Worm (Caenorhabditis elegans) whole organism, young adult: Measurements from ENCODE around the gene W05B10.4.

ENCODE experiments used
- B0019.2 ChIP-seq: fragments of 200-800 bp; sonication (Bioruptor generic); conservative IDR thresholded peaks from 2 replicates; pipeline ENCODE4 v1.3.6; 2022; ENCODE audit warnings: missing genetic modification reagents, missing genetic modification characterization, missing compliant biosample characterization
- F10E7.11 ChIP-seq: sonication (generic microtip); optimal IDR thresholded peaks from 2 replicates; lab custom pipeline; 2017; ENCODE audit warnings: mild to moderate bottlenecking, missing genetic modification characterization, moderate library complexity, missing compliant biosample characterization
- F23B12.7 ChIP-seq: sonication (generic microtip); optimal IDR thresholded peaks from 2 replicates; lab custom pipeline; 2017; ENCODE audit warnings: missing genetic modification characterization, mild to moderate bottlenecking, missing compliant biosample characterization, antibody characterized with exemption, moderate library complexity; ENCODE audit not compliant: insufficient read depth
- F33H1.4 ChIP-seq: fragments of 200-800 bp; sonication (Bioruptor generic); IDR thresholded peaks from 2 replicates; pipeline ENCODE4 v1.3.6; 2022; ENCODE audit warnings: missing genetic modification reagents, missing genetic modification characterization, missing compliant biosample characterization
- F37B4.10 ChIP-seq: fragments of 200-800 bp; sonication (Bioruptor generic); IDR thresholded peaks from 2 replicates; pipeline ENCODE4 v1.3.6; 2022; ENCODE audit warnings: missing genetic modification characterization, missing compliant biosample characterization
- F52B5.7 ChIP-seq: sonication (generic microtip); optimal IDR thresholded peaks from 2 replicates; lab custom pipeline; 2016; ENCODE audit warnings: mild to moderate bottlenecking, missing genetic modification characterization, missing compliant biosample characterization
- F55B11.4 ChIP-seq: sonication (generic microtip); optimal IDR thresholded peaks from 2 replicates; lab custom pipeline; 2016; ENCODE audit warnings: missing compliant biosample characterization, missing genetic modification characterization, borderline replicate concordance; ENCODE audit not compliant: insufficient read depth
- T26A5.8 ChIP-seq: sonication (generic microtip); optimal IDR thresholded peaks from 2 replicates; lab custom pipeline; 2016; ENCODE audit warnings: missing genetic modification characterization, missing compliant biosample characterization
- ama-1 ChIP-seq, 3 experiments: fragments of 150-350 bp in 1 of 3; sonication (generic microtip) in 2 of 3; optimal IDR thresholded peaks; 2 replicates each; lab custom pipeline; 2014 to 2018; ENCODE audit warnings: missing biosample characterization in 2 of 3, missing genetic modification characterization in 2 of 3, missing genetic modification reagents in 2 of 3
- atf-7 ChIP-seq: sonication (generic microtip); optimal IDR thresholded peaks from 2 replicates; lab custom pipeline; 2017; ENCODE audit warnings: mild to moderate bottlenecking, missing genetic modification characterization, missing compliant biosample characterization
- attf-6 ChIP-seq: fragments of 200-800 bp; sonication (Bioruptor generic); IDR thresholded peaks from 2 replicates; pipeline ENCODE4 v1.3.6; 2022; ENCODE audit warnings: missing genetic modification reagents, missing genetic modification characterization, missing compliant biosample characterization
- bed-2 ChIP-seq: fragments of 200-800 bp; sonication (Bioruptor generic); IDR thresholded peaks from 2 replicates; pipeline ENCODE4 v1.3.6; 2022; ENCODE audit warnings: missing genetic modification reagents, missing genetic modification characterization, missing compliant biosample characterization
- ccch-3 ChIP-seq: fragments of 200-800 bp; sonication (Bioruptor generic); optimal IDR thresholded peaks from 2 replicates; lab custom pipeline; 2018; ENCODE audit warnings: mild to moderate bottlenecking, missing genetic modification characterization, missing compliant biosample characterization
- cebp-1 ChIP-seq, 2 experiments: fragments of 200-800 bp in 1 of 2; sonication (Bioruptor generic) in 1 of 2; sonication (generic microtip) in 1 of 2; IDR thresholded peaks in 1 of 2; optimal IDR thresholded peaks in 1 of 2; 2 replicates each; pipeline versions ENCODE4 v1.3.6 to Lab custom; 2017 to 2022; ENCODE audit warnings: missing compliant biosample characterization in 2 of 2, missing genetic modification characterization in 2 of 2, mild to moderate bottlenecking in 1 of 2, missing genetic modification reagents in 1 of 2, moderate library complexity in 1 of 2
- cebp-2 ChIP-seq: fragments of 200-800 bp; sonication (Bioruptor generic); IDR thresholded peaks from 2 replicates; pipeline ENCODE4 v1.3.6; 2022; ENCODE audit warnings: missing genetic modification characterization, missing compliant biosample characterization
- ceh-40 ChIP-seq: fragments of 200-800 bp; sonication (Bioruptor generic); IDR thresholded peaks from 2 replicates; pipeline ENCODE4 v1.3.6; 2022; ENCODE audit warnings: missing genetic modification characterization, missing compliant biosample characterization
- dox-1 ChIP-seq: fragments of 200-800 bp; sonication (Bioruptor generic); IDR thresholded peaks from 2 replicates; pipeline ENCODE4 v1.3.6; 2022; ENCODE audit warnings: missing genetic modification reagents, missing genetic modification characterization, missing compliant biosample characterization
- ekl-4 ChIP-seq: fragments of 200-800 bp; sonication (Bioruptor generic); IDR thresholded peaks from 2 replicates; pipeline ENCODE4 v1.3.6; 2022; ENCODE audit warnings: missing genetic modification reagents, missing genetic modification characterization, missing compliant biosample characterization
- ets-4 ChIP-seq: fragments of 200-800 bp; sonication (Bioruptor generic); optimal IDR thresholded peaks from 2 replicates; lab custom pipeline; 2018; ENCODE audit warnings: mild to moderate bottlenecking, missing genetic modification characterization, missing compliant biosample characterization
- fkh-3 ChIP-seq: sonication (generic microtip); optimal IDR thresholded peaks from 2 replicates; lab custom pipeline; 2016; ENCODE audit warnings: mild to moderate bottlenecking, missing genetic modification characterization, missing compliant biosample characterization
- him-1 ChIP-seq: sonication (generic microtip); optimal IDR thresholded peaks from 2 replicates; lab custom pipeline; 2016; ENCODE audit warnings: missing genotype, missing genetic modification reagents, missing genetic modification characterization, missing compliant biosample characterization
- hlh-12 ChIP-seq: sonication (generic microtip); optimal IDR thresholded peaks from 2 replicates; lab custom pipeline; 2016; ENCODE audit warnings: missing genetic modification characterization, missing compliant biosample characterization
- hmg-20 ChIP-seq: fragments of 200-800 bp; sonication (Bioruptor generic); IDR thresholded peaks from 2 replicates; pipeline ENCODE4 v1.3.6; 2022; ENCODE audit warnings: missing genetic modification reagents, missing genetic modification characterization, missing compliant biosample characterization
- madf-3 ChIP-seq: fragments of 200-800 bp; sonication (Bioruptor generic); IDR thresholded peaks from 2 replicates; pipeline ENCODE4 v1.3.6; 2022; ENCODE audit warnings: missing genetic modification reagents, missing genetic modification characterization, missing compliant biosample characterization
- madf-6 ChIP-seq: fragments of 200-800 bp; sonication (Bioruptor generic); IDR thresholded peaks from 2 replicates; pipeline ENCODE4 v1.3.6; 2022; ENCODE audit warnings: missing genetic modification reagents, missing genetic modification characterization, missing compliant biosample characterization
- mcd-1 ChIP-seq: fragments of 200-800 bp; sonication (Bioruptor generic); IDR thresholded peaks from 2 replicates; pipeline ENCODE4 v1.3.6; 2022; ENCODE audit warnings: missing genetic modification reagents, missing genetic modification characterization, missing compliant biosample characterization
- mes-4 ChIP-seq: sonication (generic microtip); optimal IDR thresholded peaks from 2 replicates; lab custom pipeline; 2016; ENCODE audit warnings: missing genotype, missing genetic modification characterization, missing compliant biosample characterization
- mxl-1 ChIP-seq: sonication (generic microtip); optimal IDR thresholded peaks from 2 replicates; lab custom pipeline; 2016; ENCODE audit warnings: missing genetic modification characterization, missing compliant biosample characterization
- nfyb-1 ChIP-seq: fragments of 200-800 bp; sonication (Bioruptor generic); IDR thresholded peaks from 2 replicates; pipeline ENCODE4 v1.3.6; 2022; ENCODE audit warnings: missing genetic modification reagents, missing genetic modification characterization, missing compliant biosample characterization
- sea-2 ChIP-seq: fragments of 200-800 bp; sonication (Bioruptor generic); IDR thresholded peaks from 2 replicates; pipeline ENCODE4 v1.3.6; 2022; ENCODE audit warnings: missing genetic modification characterization, missing compliant biosample characterization
- snpc-3.4 ChIP-seq: sonication (generic microtip); optimal IDR thresholded peaks from 2 replicates; lab custom pipeline; 2017; ENCODE audit warnings: missing genetic modification characterization, mild to moderate bottlenecking, missing compliant biosample characterization, antibody characterized with exemption, moderate library complexity, missing genotype, missing genetic modification reagents
- snpc-4 ChIP-seq, 5 experiments: fragments of 150-350 bp in 1 of 5; sonication (generic microtip) in 4 of 5; optimal IDR thresholded peaks; 2 replicates each; lab custom pipeline; 2014 to 2018; ENCODE audit warnings: missing genetic modification characterization in 5 of 5, missing biosample characterization in 3 of 5, antibody characterized with exemption in 2 of 5, mild to moderate bottlenecking in 2 of 5, missing compliant biosample characterization in 2 of 5, missing genotype in 2 of 5, moderate library complexity in 2 of 5, missing genetic modification reagents in 1 of 5
- xnd-1 ChIP-seq: sonication (generic microtip); optimal IDR thresholded peaks from 2 replicates; lab custom pipeline; 2016; ENCODE audit warnings: missing genotype, missing genetic modification reagents, missing genetic modification characterization, missing compliant biosample characterization
- zim-3 ChIP-seq: sonication (generic microtip); optimal IDR thresholded peaks from 2 replicates; lab custom pipeline; 2017; ENCODE audit warnings: mild to moderate bottlenecking, missing genetic modification characterization, moderate library complexity, missing compliant biosample characterization

Gene W05B10.4

ce11 chrV:12667397-12667796 is 629 bp upstream of the W05B10.4 start:
- TF ChIP-seq bed-2 (GFP tag; lab: Robert Waterston, UW) (no peak), madf-6 (GFP tag; lab: Robert Waterston, UW) (no peak), cebp-2 (GFP tag; lab: Robert Waterston, UW) (no peak), T26A5.8 (tag; lab: Kevin White, UChicago) (no peak), ceh-40 (GFP tag; lab: Robert Waterston, UW) (no peak), dox-1 (GFP tag; lab: Robert Waterston, UW) (no peak), zim-3 (tag; lab: Kevin White, UChicago) (no peak), sea-2 (no peak), fkh-3 (tag; lab: Kevin White, UChicago) (no peak), B0019.2 (no peak), mxl-1 (tag; lab: Kevin White, UChicago) (no peak), snpc-3.4 (no peak), ets-4 (GFP tag; lab: Kevin White, UChicago) (no peak), F33H1.4 (GFP tag; lab: Robert Waterston, UW) (no peak), F23B12.7 (no peak), attf-6 (no peak), F37B4.10 (no peak), xnd-1 (tag; lab: Kevin White, UChicago) (no peak), snpc-4 (GFP tag; optimal IDR thresholded peaks at IDR 0.05; lab: Kevin White, UChicago) (no peak), snpc-4 (tag; optimal IDR thresholded peaks at IDR 0.05; lab: Kevin White, UChicago) (no peak)

- no peak for TF ChIP-seq mes-4
Observed at ce11 chrV:12670607-12671006, 2.6 kb downstream of the W05B10.4 start, which contains the start of gene srx-116. TSS of gene srx-116 (plus strand) at chrV:12670907.

ce11 chrV:12673745-12674144 is 5.7 kb downstream of the W05B10.4 start:
- TF ChIP-seq F33H1.4 (GFP tag; lab: Robert Waterston, UW) (no peak), cebp-1 (GFP tag; IDR thresholded peaks at IDR 0.05; lab: Robert Waterston, UW) (no peak), cebp-1 (tag; optimal IDR thresholded peaks at IDR 0.05; lab: Kevin White, UChicago) (no peak), mxl-1 (tag; lab: Kevin White, UChicago) (no peak), atf-7 (tag; lab: Kevin White, UChicago) (no peak), zim-3 (tag; lab: Kevin White, UChicago) (no peak), F52B5.7 (no peak), ccch-3 (GFP tag; lab: Kevin White, UChicago) (no peak), sea-2 (no peak), mcd-1 (GFP tag; lab: Robert Waterston, UW) (no peak), F10E7.11 (tag; lab: Kevin White, UChicago) (no peak), hlh-12 (tag; lab: Kevin White, UChicago) (no peak), hmg-20 (GFP tag; lab: Robert Waterston, UW) (no peak), him-1 (tag; lab: Kevin White, UChicago) (no peak), madf-3 (GFP tag; lab: Robert Waterston, UW) (no peak), F55B11.4 (no peak), xnd-1 (tag; lab: Kevin White, UChicago) (no peak), ama-1 (optimal IDR thresholded peaks at IDR 0.05; lab: Kevin White, UChicago) (no peak), ama-1 (GFP tag; optimal IDR thresholded peaks at IDR 0.05; lab: Kevin White, UChicago) (no peak), nfyb-1 (GFP tag; lab: Robert Waterston, UW) (no peak), ets-4 (GFP tag; lab: Kevin White, UChicago) (no peak), ekl-4 (GFP tag; lab: Robert Waterston, UW) (no peak)
- TF ChIP-seq, all 124 proteins: peak for 0
